Worm (Caenorhabditis elegans) whole organism, L1 larva: Measurements from ENCODE around the gene R03E9.2.
A peak's percentile ranks its signal among the peaks of the same experiment; 100 is the strongest.

Experiments used
- C04F5.9 ChIP-seq: sonication (generic microtip); optimal IDR thresholded peaks from 2 replicates; lab custom pipeline; 2016; ENCODE audit warnings: missing genetic modification characterization, missing compliant biosample characterization
- C16A3.4 ChIP-seq: fragments of 150-350 bp; optimal IDR thresholded peaks from 2 replicates; lab custom pipeline; 2014; ENCODE audit warnings: missing biosample characterization, missing genetic modification characterization
- C34B4.2 ChIP-seq: sonication (generic microtip); optimal IDR thresholded peaks from 2 replicates; lab custom pipeline; 2017; ENCODE audit warnings: mild to moderate bottlenecking, missing genetic modification characterization, missing compliant biosample characterization
- F16B12.6 ChIP-seq: fragments of 150-350 bp; optimal IDR thresholded peaks from 2 replicates; lab custom pipeline; 2014; ENCODE audit warnings: missing biosample characterization, missing genetic modification characterization
- aha-1 ChIP-seq: fragments of 150-350 bp; optimal IDR thresholded peaks from 2 replicates; lab custom pipeline; 2014; ENCODE audit warnings: missing biosample characterization, missing genetic modification characterization
- aly-2 ChIP-seq: fragments of 150-350 bp; optimal IDR thresholded peaks from 2 replicates; lab custom pipeline; 2014; ENCODE audit warnings: missing biosample characterization, missing genetic modification characterization
- ama-1 ChIP-seq: fragments of 150-350 bp; optimal IDR thresholded peaks from 2 replicates; lab custom pipeline; 2014
- blmp-1 ChIP-seq: fragments of 150-350 bp; optimal IDR thresholded peaks from 2 replicates; lab custom pipeline; 2014; ENCODE audit warnings: missing biosample characterization, missing genetic modification characterization
- ceh-82 ChIP-seq, 3 experiments: fragments of 150-350 bp in 1 of 3; sonication (generic microtip) in 2 of 3; optimal IDR thresholded peaks; 2 replicates each; lab custom pipeline; 2014 to 2017; ENCODE audit warnings: missing biosample characterization in 3 of 3, missing genetic modification characterization in 3 of 3
- ceh-88 ChIP-seq: fragments of 200-800 bp; sonication (Bioruptor generic); IDR thresholded peaks from 2 replicates; pipeline ENCODE4 v1.3.6; 2022; ENCODE audit warnings: missing genetic modification characterization, missing compliant biosample characterization
- ceh-90 ChIP-seq: sonication (generic microtip); optimal IDR thresholded peaks from 2 replicates; lab custom pipeline; 2016; ENCODE audit warnings: missing genetic modification characterization, missing compliant biosample characterization
- ces-1 ChIP-seq: fragments of 150-350 bp; optimal IDR thresholded peaks from 2 replicates; lab custom pipeline; 2014; ENCODE audit warnings: missing biosample characterization, missing genetic modification reagents, missing genetic modification characterization
- dsc-1 ChIP-seq: sonication (generic microtip); optimal IDR thresholded peaks from 2 replicates; lab custom pipeline; 2016; ENCODE audit warnings: mild to moderate bottlenecking, missing genetic modification characterization, missing compliant biosample characterization
- egl-13 ChIP-seq: sonication (generic microtip); optimal IDR thresholded peaks from 2 replicates; lab custom pipeline; 2016; ENCODE audit warnings: missing genotype, missing genetic modification reagents, missing genetic modification characterization, missing compliant biosample characterization
- elt-2 ChIP-seq: sonication (generic microtip); optimal IDR thresholded peaks from 2 replicates; lab custom pipeline; 2016; ENCODE audit warnings: missing genetic modification characterization, mild to moderate bottlenecking, inconsistent platforms, missing compliant biosample characterization, missing genetic modification reagents
- elt-3 ChIP-seq, 6 experiments: fragments of 150-350 bp in 1 of 6; sonication (generic microtip); optimal IDR thresholded peaks; 2 replicates each; lab custom pipeline; 2017 to 2018; ENCODE audit warnings: missing biosample characterization in 6 of 6, missing genetic modification characterization in 6 of 6, inconsistent platforms in 1 of 6
- fkh-10 ChIP-seq: sonication (generic microtip); optimal IDR thresholded peaks from 2 replicates; lab custom pipeline; 2017; ENCODE audit warnings: missing biosample characterization, missing genetic modification reagents, missing genetic modification characterization
- fkh-4 ChIP-seq: sonication (generic microtip); optimal IDR thresholded peaks from 2 replicates; lab custom pipeline; 2016; ENCODE audit warnings: missing compliant biosample characterization, missing genetic modification characterization, borderline replicate concordance
- fkh-8 ChIP-seq: sonication (generic microtip); optimal IDR thresholded peaks from 2 replicates; lab custom pipeline; 2016; ENCODE audit warnings: mild to moderate bottlenecking, missing genetic modification characterization, missing compliant biosample characterization
- fos-1 ChIP-seq: fragments of 150-350 bp; optimal IDR thresholded peaks from 2 replicates; lab custom pipeline; 2014; ENCODE audit warnings: missing biosample characterization, missing genetic modification characterization
- hlh-17 ChIP-seq: fragments of 200-800 bp; sonication (Bioruptor generic); optimal IDR thresholded peaks from 2 replicates; lab custom pipeline; 2018; ENCODE audit warnings: missing genetic modification characterization, mild to moderate bottlenecking, missing compliant biosample characterization, moderate library complexity, borderline replicate concordance
- hlh-4 ChIP-seq: sonication (generic microtip); optimal IDR thresholded peaks from 2 replicates; lab custom pipeline; 2016; ENCODE audit warnings: mild to moderate bottlenecking, missing genetic modification characterization, missing compliant biosample characterization
- hpl-2 ChIP-seq: fragments of 150-350 bp; optimal IDR thresholded peaks from 2 replicates; lab custom pipeline; 2014; ENCODE audit warnings: missing biosample characterization, missing genetic modification reagents, missing genetic modification characterization
- lin-14 ChIP-seq: fragments of 200-800 bp; sonication (Bioruptor generic); optimal IDR thresholded peaks from 2 replicates; lab custom pipeline; 2018; ENCODE audit warnings: mild to moderate bottlenecking, missing genetic modification characterization, moderate library complexity, missing compliant biosample characterization
- lin-15B ChIP-seq: fragments of 150-350 bp; sonication (generic microtip); optimal IDR thresholded peaks from 3 replicates; lab custom pipeline; 2014; ENCODE audit warnings: missing biosample characterization, missing genetic modification characterization
- lin-35 ChIP-seq, 2 experiments: fragments of 150-350 bp; optimal IDR thresholded peaks; 2 replicates each; lab custom pipeline; 2014; ENCODE audit warnings: missing biosample characterization in 2 of 2, missing genetic modification characterization in 2 of 2, missing genetic modification reagents in 2 of 2
- lin-39 ChIP-seq: fragments of 150-350 bp; optimal IDR thresholded peaks from 2 replicates; lab custom pipeline; 2014; ENCODE audit warnings: missing biosample characterization, missing genetic modification reagents, missing genetic modification characterization
- lir-3 ChIP-seq: sonication (generic microtip); optimal IDR thresholded peaks from 2 replicates; lab custom pipeline; 2016; ENCODE audit warnings: mild to moderate bottlenecking, missing genetic modification characterization, moderate library complexity, missing compliant biosample characterization; ENCODE audit not compliant: poor library complexity
- mdl-1 ChIP-seq, 2 experiments: fragments of 150-350 bp; optimal IDR thresholded peaks; 2 replicates each; lab custom pipeline; 2014 to 2017; ENCODE audit warnings: missing biosample characterization in 2 of 2, missing genetic modification characterization in 2 of 2, inconsistent platforms in 1 of 2
- mef-2 ChIP-seq: fragments of 150-350 bp; optimal IDR thresholded peaks from 2 replicates; lab custom pipeline; 2014; ENCODE audit warnings: missing biosample characterization, missing genetic modification characterization
- mep-1 ChIP-seq: fragments of 150-350 bp; optimal IDR thresholded peaks from 2 replicates; lab custom pipeline; 2014; ENCODE audit warnings: missing biosample characterization, missing genetic modification characterization
- nhr-11 ChIP-seq: fragments of 150-350 bp; optimal IDR thresholded peaks from 2 replicates; lab custom pipeline; 2014; ENCODE audit warnings: missing biosample characterization, missing genetic modification characterization
- nhr-12 ChIP-seq: sonication (generic microtip); optimal IDR thresholded peaks from 2 replicates; lab custom pipeline; 2017; ENCODE audit warnings: missing biosample characterization, missing genetic modification characterization
- nhr-19 ChIP-seq: fragments of 200-800 bp; sonication (Bioruptor generic); conservative IDR thresholded peaks from 2 replicates; pipeline ENCODE4 v1.3.6; 2022; ENCODE audit warnings: missing genetic modification characterization, missing compliant biosample characterization
- nhr-28 ChIP-seq: fragments of 150-350 bp; optimal IDR thresholded peaks from 2 replicates; lab custom pipeline; 2014; ENCODE audit warnings: missing biosample characterization, missing genetic modification characterization
- nhr-47 ChIP-seq: sonication (generic microtip); optimal IDR thresholded peaks from 2 replicates; lab custom pipeline; 2016; ENCODE audit warnings: mild to moderate bottlenecking, missing genetic modification characterization, moderate library complexity, missing compliant biosample characterization
- nhr-71 ChIP-seq: sonication (generic microtip); optimal IDR thresholded peaks from 2 replicates; lab custom pipeline; 2016; ENCODE audit warnings: mild to moderate bottlenecking, missing genetic modification characterization, moderate library complexity, missing compliant biosample characterization
- nhr-76 ChIP-seq: sonication (generic microtip); optimal IDR thresholded peaks from 2 replicates; lab custom pipeline; 2017; ENCODE audit warnings: missing biosample characterization, missing genetic modification characterization
- nhr-77 ChIP-seq: fragments of 150-350 bp; optimal IDR thresholded peaks from 2 replicates; lab custom pipeline; 2014; ENCODE audit warnings: missing biosample characterization, missing genetic modification characterization
- pag-3 ChIP-seq: sonication (generic microtip); optimal IDR thresholded peaks from 2 replicates; lab custom pipeline; 2017; ENCODE audit warnings: missing genetic modification characterization, mild to moderate bottlenecking, missing compliant biosample characterization, antibody characterized with exemption, borderline replicate concordance; ENCODE audit not compliant: insufficient read depth
- pax-3 ChIP-seq: fragments of 200-800 bp; sonication (Bioruptor generic); optimal IDR thresholded peaks from 2 replicates; lab custom pipeline; 2018; ENCODE audit warnings: mild to moderate bottlenecking, missing genetic modification characterization, moderate library complexity, missing compliant biosample characterization
- rnt-1 ChIP-seq: sonication (generic microtip); optimal IDR thresholded peaks from 2 replicates; lab custom pipeline; 2016; ENCODE audit warnings: mild to moderate bottlenecking, missing genetic modification characterization, moderate library complexity, missing compliant biosample characterization
- skn-1 ChIP-seq: fragments of 150-350 bp; optimal IDR thresholded peaks from 2 replicates; lab custom pipeline; 2014; ENCODE audit warnings: missing biosample characterization, missing genetic modification characterization
- snpc-4 ChIP-seq: fragments of 150-350 bp; optimal IDR thresholded peaks from 2 replicates; lab custom pipeline; 2014; ENCODE audit warnings: missing biosample characterization, missing genetic modification characterization
- sox-4 ChIP-seq: sonication (generic microtip); optimal IDR thresholded peaks from 2 replicates; lab custom pipeline; 2016; ENCODE audit warnings: missing genetic modification characterization, missing compliant biosample characterization
- sup-37 ChIP-seq: fragments of 200-800 bp; sonication (Bioruptor generic); optimal IDR thresholded peaks from 2 replicates; lab custom pipeline; 2018; ENCODE audit warnings: mild to moderate bottlenecking, missing genetic modification characterization, missing compliant biosample characterization
- swsn-7 ChIP-seq: sonication (generic microtip); optimal IDR thresholded peaks from 2 replicates; lab custom pipeline; 2016; ENCODE audit warnings: missing genetic modification characterization, missing compliant biosample characterization
- tbx-2 ChIP-seq: sonication (generic microtip); optimal IDR thresholded peaks from 2 replicates; lab custom pipeline; 2016; ENCODE audit warnings: missing genetic modification characterization, missing compliant biosample characterization
- tlp-1 ChIP-seq: fragments of 150-350 bp; optimal IDR thresholded peaks from 2 replicates; lab custom pipeline; 2014; ENCODE audit warnings: missing biosample characterization, missing genetic modification characterization
- unc-30 ChIP-seq: sonication (generic microtip); optimal IDR thresholded peaks from 2 replicates; lab custom pipeline; 2017; ENCODE audit warnings: missing biosample characterization, missing genetic modification characterization
- unc-86 ChIP-seq: sonication (generic microtip); optimal IDR thresholded peaks from 2 replicates; lab custom pipeline; 2016; ENCODE audit warnings: missing genetic modification characterization, missing compliant biosample characterization
- vab-15 ChIP-seq: sonication (generic microtip); optimal IDR thresholded peaks from 2 replicates; lab custom pipeline; 2017; ENCODE audit warnings: missing genotype, mild to moderate bottlenecking, missing genetic modification characterization, missing compliant biosample characterization
- xbp-1 ChIP-seq: sonication (generic microtip); optimal IDR thresholded peaks from 2 replicates; lab custom pipeline; 2016; ENCODE audit warnings: missing genetic modification characterization, missing compliant biosample characterization
- ztf-4 ChIP-seq: fragments of 150-350 bp; optimal IDR thresholded peaks from 2 replicates; lab custom pipeline; 2014; ENCODE audit warnings: missing biosample characterization, missing genetic modification characterization

The R03E9.2 gene

ce11 chrX:6750145-6750544 is 17.0 kb upstream of the R03E9.2 start:
- TF ChIP-seq ces-1 (GFP tag; lab: Kevin White, UChicago): no peak
- TF ChIP-seq mdl-1 (tag; optimal IDR thresholded peaks at IDR 0.05; lab: Kevin White, UChicago): peak in 1 of 2 experiments; percentile 99
- TF ChIP-seq fkh-4 (tag; lab: Kevin White, UChicago): no peak
- peak; percentile 75 for TF ChIP-seq fos-1
- TF ChIP-seq sup-37 (GFP tag; lab: Kevin White, UChicago): peak; percentile 71
- TF ChIP-seq nhr-77 (tag; lab: Kevin White, UChicago): peak; percentile 93
- no peak for TF ChIP-seq C34B4.2 (tag; lab: Kevin White, UChicago)
- peak; percentile 42 for TF ChIP-seq fkh-10 (GFP tag; lab: Kevin White, UChicago)
- peak; percentile 98 for TF ChIP-seq lin-14
- peak; percentile 14 for TF ChIP-seq nhr-11 (tag; lab: Kevin White, UChicago)
- no peak for TF ChIP-seq hlh-17 (GFP tag; lab: Kevin White, UChicago)
- TF ChIP-seq lin-15B: no peak
- TF ChIP-seq sox-4 (tag; lab: Kevin White, UChicago): peak; percentile 69
- TF ChIP-seq ceh-88 (GFP tag; lab: Robert Waterston, UW): peak; percentile 80
- TF ChIP-seq pax-3 (tag; lab: Kevin White, UChicago): no peak
- no peak for TF ChIP-seq unc-30 (tag; lab: Kevin White, UChicago)
- TF ChIP-seq mef-2 (tag; lab: Kevin White, UChicago): peak; percentile 26
- no peak for TF ChIP-seq aly-2 (tag; lab: Kevin White, UChicago)
- peak; percentile 47 for TF ChIP-seq ama-1 (lab: Kevin White, UChicago)
- TF ChIP-seq ceh-82 (tag; optimal IDR thresholded peaks at IDR 0.05; lab: Kevin White, UChicago): peak; percentile 40 to 65 (median 57)
- peak; percentile 24 for TF ChIP-seq egl-13 (tag; lab: Kevin White, UChicago)
- TF ChIP-seq mep-1 (tag; lab: Kevin White, UChicago): peak; percentile 85
- TF ChIP-seq lin-39 (tag; lab: Kevin White, UChicago): no peak
- peak; percentile 2 for TF ChIP-seq lir-3 (tag; lab: Kevin White, UChicago)
- TF ChIP-seq nhr-71: peak; percentile 98
- TF ChIP-seq hlh-4 (tag; lab: Kevin White, UChicago): no peak
- TF ChIP-seq lin-35 (GFP tag; optimal IDR thresholded peaks at IDR 0.05; lab: Kevin White, UChicago): peak; percentile 41 to 86
- peak; percentile 93 for TF ChIP-seq tbx-2 (tag; lab: Kevin White, UChicago)
- TF ChIP-seq elt-2 (tag; lab: Kevin White, UChicago): peak; percentile 93
- peak; percentile 6 for TF ChIP-seq unc-86
- peak; percentile 85 for TF ChIP-seq xbp-1 (tag; lab: Kevin White, UChicago)
- peak; percentile 73 for TF ChIP-seq hpl-2 (GFP tag; lab: Kevin White, UChicago)
- peak; percentile 2 for TF ChIP-seq fkh-8 (tag; lab: Kevin White, UChicago)
- TF ChIP-seq vab-15 (tag; lab: Kevin White, UChicago): no peak
- TF ChIP-seq ceh-90 (tag; lab: Kevin White, UChicago): no peak
- no peak for TF ChIP-seq F16B12.6
- TF ChIP-seq snpc-4 (tag; lab: Kevin White, UChicago): no peak
- TF ChIP-seq swsn-7 (tag; lab: Kevin White, UChicago): peak; percentile 90
- TF ChIP-seq nhr-28 (tag; lab: Kevin White, UChicago): peak; percentile 20
- TF ChIP-seq rnt-1 (tag; lab: Kevin White, UChicago): peak; percentile 86
- TF ChIP-seq skn-1 (tag; lab: Kevin White, UChicago): peak; percentile 80
- no peak for TF ChIP-seq tlp-1
- TF ChIP-seq aha-1 (tag; lab: Kevin White, UChicago): no peak
- peak in 4 of 6 experiments; percentile 36 to 93 (median 76) for TF ChIP-seq elt-3 (tag; optimal IDR thresholded peaks at IDR 0.05; lab: Kevin White, UChicago)
- peak; percentile 84 for TF ChIP-seq C16A3.4 (tag; lab: Kevin White, UChicago)
- TF ChIP-seq nhr-47 (tag; lab: Kevin White, UChicago): peak; percentile 87
- TF ChIP-seq nhr-76: peak; percentile 53
- peak; percentile 91 for TF ChIP-seq blmp-1
- peak; percentile 97 for TF ChIP-seq nhr-19 (GFP tag; lab: Robert Waterston, UW)
- no peak for TF ChIP-seq pag-3 (tag; lab: Kevin White, UChicago)
- TF ChIP-seq nhr-12 (tag; lab: Kevin White, UChicago): no peak
- TF ChIP-seq C04F5.9 (tag; lab: Kevin White, UChicago): no peak
- peak; percentile 72 for TF ChIP-seq ztf-4
- peak; percentile 34 for TF ChIP-seq dsc-1
